Worm (Caenorhabditis elegans) whole organism, L1 larva: ENCODE measurements around the gene hizr-1.

Experiments used
- C04F5.9 ChIP-seq: sonication (generic microtip); optimal IDR thresholded peaks from 2 replicates; lab custom pipeline; 2016; ENCODE audit warnings: missing genetic modification characterization, missing compliant biosample characterization
- C16A3.4 ChIP-seq: fragments of 150-350 bp; optimal IDR thresholded peaks from 2 replicates; lab custom pipeline; 2014; ENCODE audit warnings: missing biosample characterization, missing genetic modification characterization
- F16B12.6 ChIP-seq: fragments of 150-350 bp; optimal IDR thresholded peaks from 2 replicates; lab custom pipeline; 2014; ENCODE audit warnings: missing biosample characterization, missing genetic modification characterization
- blmp-1 ChIP-seq: fragments of 150-350 bp; optimal IDR thresholded peaks from 2 replicates; lab custom pipeline; 2014; ENCODE audit warnings: missing biosample characterization, missing genetic modification characterization
- ceh-82 ChIP-seq, 3 experiments: fragments of 150-350 bp in 1 of 3; sonication (generic microtip) in 2 of 3; optimal IDR thresholded peaks; 2 replicates each; lab custom pipeline; 2014 to 2017; ENCODE audit warnings: missing biosample characterization in 3 of 3, missing genetic modification characterization in 3 of 3
- dpl-1 ChIP-seq, 3 experiments: fragments of 150-350 bp in 2 of 3; sonication (generic microtip) in 1 of 3; optimal IDR thresholded peaks; 2 replicates each; lab custom pipeline; 2014 to 2017; ENCODE audit warnings: missing biosample characterization in 3 of 3, missing genetic modification characterization in 3 of 3, missing genetic modification reagents in 3 of 3
- dsc-1 ChIP-seq: sonication (generic microtip); optimal IDR thresholded peaks from 2 replicates; lab custom pipeline; 2016; ENCODE audit warnings: mild to moderate bottlenecking, missing genetic modification characterization, missing compliant biosample characterization
- efl-1 ChIP-seq, 4 experiments: fragments of 150-350 bp; optimal IDR thresholded peaks in 3 of 4; peaks in 1 of 4; 1 replicate in 1 of 4; 2 replicates in 3 of 4; lab custom pipeline; 2014; ENCODE audit warnings: missing biosample characterization in 2 of 4, missing genetic modification characterization in 2 of 4, missing genetic modification reagents in 2 of 4
- efl-3 ChIP-seq: fragments of 200-800 bp; sonication (Bioruptor generic); optimal IDR thresholded peaks from 2 replicates; lab custom pipeline; 2018; ENCODE audit warnings: mild to moderate bottlenecking, missing genetic modification characterization, missing compliant biosample characterization
- egl-13 ChIP-seq: sonication (generic microtip); optimal IDR thresholded peaks from 2 replicates; lab custom pipeline; 2016; ENCODE audit warnings: missing genotype, missing genetic modification reagents, missing genetic modification characterization, missing compliant biosample characterization
- egl-27 ChIP-seq, 2 experiments: fragments of 150-350 bp in 1 of 2; sonication (generic microtip); optimal IDR thresholded peaks; 3 replicates each; lab custom pipeline; 2017 to 2018; ENCODE audit warnings: missing biosample characterization in 2 of 2, missing genetic modification characterization in 2 of 2, missing genetic modification reagents in 2 of 2
- elt-2 ChIP-seq: sonication (generic microtip); optimal IDR thresholded peaks from 2 replicates; lab custom pipeline; 2016; ENCODE audit warnings: missing genetic modification characterization, mild to moderate bottlenecking, inconsistent platforms, missing compliant biosample characterization, missing genetic modification reagents
- elt-3 ChIP-seq, 6 experiments: fragments of 150-350 bp in 1 of 6; sonication (generic microtip); optimal IDR thresholded peaks; 2 replicates each; lab custom pipeline; 2017 to 2018; ENCODE audit warnings: missing biosample characterization in 6 of 6, missing genetic modification characterization in 6 of 6, inconsistent platforms in 1 of 6
- fkh-4 ChIP-seq: sonication (generic microtip); optimal IDR thresholded peaks from 2 replicates; lab custom pipeline; 2016; ENCODE audit warnings: missing compliant biosample characterization, missing genetic modification characterization, borderline replicate concordance
- fkh-8 ChIP-seq: sonication (generic microtip); optimal IDR thresholded peaks from 2 replicates; lab custom pipeline; 2016; ENCODE audit warnings: mild to moderate bottlenecking, missing genetic modification characterization, missing compliant biosample characterization
- fos-1 ChIP-seq: fragments of 150-350 bp; optimal IDR thresholded peaks from 2 replicates; lab custom pipeline; 2014; ENCODE audit warnings: missing biosample characterization, missing genetic modification characterization
- hlh-4 ChIP-seq: sonication (generic microtip); optimal IDR thresholded peaks from 2 replicates; lab custom pipeline; 2016; ENCODE audit warnings: mild to moderate bottlenecking, missing genetic modification characterization, missing compliant biosample characterization
- isw-1 ChIP-seq: fragments of 200-800 bp; sonication (Bioruptor generic); IDR thresholded peaks from 2 replicates; pipeline ENCODE4 v1.3.6; 2022; ENCODE audit warnings: missing genetic modification characterization, missing compliant biosample characterization
- lin-14 ChIP-seq: fragments of 200-800 bp; sonication (Bioruptor generic); optimal IDR thresholded peaks from 2 replicates; lab custom pipeline; 2018; ENCODE audit warnings: mild to moderate bottlenecking, missing genetic modification characterization, moderate library complexity, missing compliant biosample characterization
- lin-15B ChIP-seq: fragments of 150-350 bp; sonication (generic microtip); optimal IDR thresholded peaks from 3 replicates; lab custom pipeline; 2014; ENCODE audit warnings: missing biosample characterization, missing genetic modification characterization
- lin-35 ChIP-seq, 2 experiments: fragments of 150-350 bp; optimal IDR thresholded peaks; 2 replicates each; lab custom pipeline; 2014; ENCODE audit warnings: missing biosample characterization in 2 of 2, missing genetic modification characterization in 2 of 2, missing genetic modification reagents in 2 of 2
- lsy-2 ChIP-seq, 2 experiments: fragments of 150-350 bp; optimal IDR thresholded peaks; 2 replicates each; lab custom pipeline; 2014; ENCODE audit warnings: missing biosample characterization in 2 of 2, missing genetic modification characterization in 2 of 2
- mdl-1 ChIP-seq, 2 experiments: fragments of 150-350 bp; optimal IDR thresholded peaks; 2 replicates each; lab custom pipeline; 2014 to 2017; ENCODE audit warnings: missing biosample characterization in 2 of 2, missing genetic modification characterization in 2 of 2, inconsistent platforms in 1 of 2
- mep-1 ChIP-seq: fragments of 150-350 bp; optimal IDR thresholded peaks from 2 replicates; lab custom pipeline; 2014; ENCODE audit warnings: missing biosample characterization, missing genetic modification characterization
- nhr-19 ChIP-seq: fragments of 200-800 bp; sonication (Bioruptor generic); conservative IDR thresholded peaks from 2 replicates; pipeline ENCODE4 v1.3.6; 2022; ENCODE audit warnings: missing genetic modification characterization, missing compliant biosample characterization
- nhr-20 ChIP-seq: sonication (generic microtip); optimal IDR thresholded peaks from 2 replicates; lab custom pipeline; 2016; ENCODE audit warnings: mild to moderate bottlenecking, missing genetic modification characterization, missing compliant biosample characterization
- nhr-28 ChIP-seq: fragments of 150-350 bp; optimal IDR thresholded peaks from 2 replicates; lab custom pipeline; 2014; ENCODE audit warnings: missing biosample characterization, missing genetic modification characterization
- nhr-47 ChIP-seq: sonication (generic microtip); optimal IDR thresholded peaks from 2 replicates; lab custom pipeline; 2016; ENCODE audit warnings: mild to moderate bottlenecking, missing genetic modification characterization, moderate library complexity, missing compliant biosample characterization
- nhr-71 ChIP-seq: sonication (generic microtip); optimal IDR thresholded peaks from 2 replicates; lab custom pipeline; 2016; ENCODE audit warnings: mild to moderate bottlenecking, missing genetic modification characterization, moderate library complexity, missing compliant biosample characterization
- nhr-76 ChIP-seq: sonication (generic microtip); optimal IDR thresholded peaks from 2 replicates; lab custom pipeline; 2017; ENCODE audit warnings: missing biosample characterization, missing genetic modification characterization
- nhr-77 ChIP-seq: fragments of 150-350 bp; optimal IDR thresholded peaks from 2 replicates; lab custom pipeline; 2014; ENCODE audit warnings: missing biosample characterization, missing genetic modification characterization
- nhr-84 ChIP-seq: sonication (generic microtip); optimal IDR thresholded peaks from 2 replicates; lab custom pipeline; 2017; ENCODE audit warnings: missing biosample characterization, missing genetic modification characterization
- nhr-85 ChIP-seq: sonication (generic microtip); peaks from one replicate; lab custom pipeline; 2016; ENCODE audit warnings: missing genetic modification characterization, inconsistent platforms, missing compliant biosample characterization
- nhr-90 ChIP-seq: sonication (generic microtip); optimal IDR thresholded peaks from 2 replicates; lab custom pipeline; 2016; ENCODE audit warnings: mild to moderate bottlenecking, missing genetic modification characterization, missing compliant biosample characterization; ENCODE audit not compliant: poor library complexity
- rnt-1 ChIP-seq: sonication (generic microtip); optimal IDR thresholded peaks from 2 replicates; lab custom pipeline; 2016; ENCODE audit warnings: mild to moderate bottlenecking, missing genetic modification characterization, moderate library complexity, missing compliant biosample characterization
- skn-1 ChIP-seq: fragments of 150-350 bp; optimal IDR thresholded peaks from 2 replicates; lab custom pipeline; 2014; ENCODE audit warnings: missing biosample characterization, missing genetic modification characterization
- snpc-4 ChIP-seq: fragments of 150-350 bp; optimal IDR thresholded peaks from 2 replicates; lab custom pipeline; 2014; ENCODE audit warnings: missing biosample characterization, missing genetic modification characterization
- snu-23 ChIP-seq: sonication (generic microtip); optimal IDR thresholded peaks from 2 replicates; lab custom pipeline; 2016; ENCODE audit warnings: missing genetic modification characterization, missing compliant biosample characterization
- sptf-1 ChIP-seq: fragments of 150-350 bp; optimal IDR thresholded peaks from 2 replicates; lab custom pipeline; 2014; ENCODE audit warnings: missing biosample characterization, missing genetic modification characterization
- swsn-7 ChIP-seq: sonication (generic microtip); optimal IDR thresholded peaks from 2 replicates; lab custom pipeline; 2016; ENCODE audit warnings: missing genetic modification characterization, missing compliant biosample characterization
- tlp-1 ChIP-seq: fragments of 150-350 bp; optimal IDR thresholded peaks from 2 replicates; lab custom pipeline; 2014; ENCODE audit warnings: missing biosample characterization, missing genetic modification characterization
- unc-130 ChIP-seq: fragments of 150-350 bp; optimal IDR thresholded peaks from 2 replicates; lab custom pipeline; 2017; ENCODE audit warnings: missing biosample characterization, missing genetic modification characterization, inconsistent platforms
- unc-86 ChIP-seq: sonication (generic microtip); optimal IDR thresholded peaks from 2 replicates; lab custom pipeline; 2016; ENCODE audit warnings: missing genetic modification characterization, missing compliant biosample characterization
- unc-98 ChIP-seq: fragments of 200-800 bp; sonication (Bioruptor generic); IDR thresholded peaks from 2 replicates; pipeline ENCODE4 v1.3.6; 2022; ENCODE audit warnings: missing genetic modification characterization, missing compliant biosample characterization
- vab-15 ChIP-seq: sonication (generic microtip); optimal IDR thresholded peaks from 2 replicates; lab custom pipeline; 2017; ENCODE audit warnings: missing genotype, mild to moderate bottlenecking, missing genetic modification characterization, missing compliant biosample characterization
- xbp-1 ChIP-seq: sonication (generic microtip); optimal IDR thresholded peaks from 2 replicates; lab custom pipeline; 2016; ENCODE audit warnings: missing genetic modification characterization, missing compliant biosample characterization
- zip-4 ChIP-seq: fragments of 200-800 bp; sonication (Bioruptor generic); optimal IDR thresholded peaks from 2 replicates; lab custom pipeline; 2018; ENCODE audit warnings: mild to moderate bottlenecking, missing genetic modification characterization, moderate library complexity, missing compliant biosample characterization
- ztf-4 ChIP-seq: fragments of 150-350 bp; optimal IDR thresholded peaks from 2 replicates; lab custom pipeline; 2014; ENCODE audit warnings: missing biosample characterization, missing genetic modification characterization

hizr-1 gene

DNA sequence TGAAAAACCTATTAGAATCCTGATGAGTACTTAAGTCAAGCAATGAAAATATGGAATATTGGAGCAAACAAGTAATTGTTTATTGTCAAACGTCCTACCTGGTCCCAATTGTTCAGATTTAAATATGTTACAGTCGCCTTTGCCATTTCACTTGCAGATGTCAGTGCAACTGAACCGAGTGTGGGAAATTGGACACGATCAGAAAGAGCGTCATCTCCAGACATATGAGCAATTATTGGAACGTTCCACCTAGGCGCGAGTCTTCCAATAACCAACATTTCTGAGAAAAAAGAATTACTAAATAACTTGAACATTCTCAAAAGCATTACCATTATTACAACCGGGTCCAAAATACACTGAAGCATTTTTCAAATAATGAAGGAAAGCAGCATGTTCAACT, 19.0 kb downstream of the hizr-1 start:
- TF ChIP-seq fkh-8 (tag; lab: Kevin White, UChicago) (no peak), lin-15B (no peak), vab-15 (tag; lab: Kevin White, UChicago) (no peak), hlh-4 (tag; lab: Kevin White, UChicago) (no peak), egl-13 (tag; lab: Kevin White, UChicago) (no peak), skn-1 (tag; lab: Kevin White, UChicago) (no peak), nhr-76 (tag; lab: Kevin White, UChicago) (no peak), fos-1 (tag; lab: Kevin White, UChicago) (no peak), mep-1 (tag; lab: Kevin White, UChicago) (no peak), isw-1 (GFP tag; lab: Robert Waterston, UW) (no peak), elt-2 (tag; lab: Kevin White, UChicago) (no peak), nhr-84 (no peak)

ce11 chrX:11337783-11338182, 19.7 kb downstream of the hizr-1 start, which contains the start of gene gcy-9:
TSS of gene gcy-9 (minus strand) at chrX:11337883.
- TF ChIP-seq snpc-4 (tag; lab: Kevin White, UChicago) (no peak), unc-98 (GFP tag; lab: Robert Waterston, UW) (no peak), sptf-1 (tag; lab: Kevin White, UChicago) (no peak), elt-2 (tag; lab: Kevin White, UChicago) (no peak), unc-86 (tag; lab: Kevin White, UChicago) (no peak), egl-27 (tag; optimal IDR thresholded peaks at IDR 0.05; lab: Kevin White, UChicago) (no peak)
- TF ChIP-seq, all 84 proteins: peak for 0

DNA sequence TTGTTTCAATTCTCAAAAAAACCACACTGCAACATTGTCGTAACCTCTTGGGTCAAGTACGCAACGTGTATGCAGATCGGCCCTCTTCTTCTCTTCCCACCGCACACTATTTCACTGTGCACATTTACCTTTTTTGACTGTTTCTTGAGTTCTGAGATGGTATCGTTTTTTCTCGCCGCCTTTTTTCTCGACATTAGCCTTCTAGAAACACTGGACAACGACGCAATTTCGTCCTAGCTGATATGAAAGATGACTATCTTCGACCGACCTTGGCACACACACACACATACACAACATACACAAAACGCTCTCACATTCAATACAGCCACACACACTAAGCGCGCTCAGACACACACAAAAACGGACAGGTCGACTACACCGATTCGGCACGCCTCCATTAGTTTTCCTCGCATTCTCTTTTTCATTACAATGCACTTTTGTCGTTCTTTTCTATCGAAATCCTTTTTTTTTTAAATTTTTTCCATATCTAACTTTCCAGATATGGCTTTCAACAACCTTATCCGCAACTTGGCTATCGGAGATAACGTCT, 21.4 kb downstream of the hizr-1 start, which contains the start of gene aco-1:
Gene aco-1 (plus strand): TSS at position 500 of the 550 bp plus-strand sequence.
- peak; percentile 35 for TF ChIP-seq efl-3
- TF ChIP-seq snu-23 (GFP tag; lab: Kevin White, UChicago), result peak; percentile 69
- TF ChIP-seq nhr-47 (tag; lab: Kevin White, UChicago), result peak; percentile 49
- peak in 1 of 3 experiments; percentile 24 for TF ChIP-seq ceh-82 (tag; optimal IDR thresholded peaks at IDR 0.05; lab: Kevin White, UChicago)
- peak; percentile 73 for TF ChIP-seq nhr-90 (tag; lab: Kevin White, UChicago)
- peak; percentile 24 for TF ChIP-seq xbp-1 (tag; lab: Kevin White, UChicago)
- peak in 2 of 6 experiments; percentile 34 to 40 for TF ChIP-seq elt-3 (tag; optimal IDR thresholded peaks at IDR 0.05; lab: Kevin White, UChicago)
- peak; percentile 24 to 70 for TF ChIP-seq lin-35 (GFP tag; optimal IDR thresholded peaks at IDR 0.05; lab: Kevin White, UChicago)
- peak; percentile 44 for TF ChIP-seq blmp-1 (tag; lab: Kevin White, UChicago)
- TF ChIP-seq nhr-19 (GFP tag; lab: Robert Waterston, UW), result 0 out of 2 replicates have a peak, but pooled peaks have one; percentile 33
- no peak for TF ChIP-seq nhr-28 (tag; lab: Kevin White, UChicago)
- no peak for TF ChIP-seq ztf-4 (tag; lab: Kevin White, UChicago)
- TF ChIP-seq unc-130 (tag; lab: Kevin White, UChicago), result peak; percentile 47
- TF ChIP-seq F16B12.6 (tag; lab: Kevin White, UChicago), result peak; percentile 80
- no peak for TF ChIP-seq tlp-1 (tag; lab: Kevin White, UChicago)
- TF ChIP-seq fkh-4 (tag; lab: Kevin White, UChicago), result no peak
- TF ChIP-seq dpl-1 (GFP tag; optimal IDR thresholded peaks at IDR 0.05; lab: Kevin White, UChicago), result peak in 2 of 3 experiments; percentile 28 to 30
- TF ChIP-seq mdl-1 (tag; optimal IDR thresholded peaks at IDR 0.05; lab: Kevin White, UChicago), result peak in 1 of 2 experiments; percentile 9
- TF ChIP-seq elt-2 (tag; lab: Kevin White, UChicago), result peak; percentile 69
- TF ChIP-seq dsc-1 (tag; lab: Kevin White, UChicago), result no peak
- no peak for TF ChIP-seq zip-4
- TF ChIP-seq nhr-20 (tag; lab: Kevin White, UChicago), result peak; percentile 65
- TF ChIP-seq lin-14 (GFP tag; lab: Kevin White, UChicago), result peak; percentile 78
- TF ChIP-seq lsy-2 (tag; optimal IDR thresholded peaks at IDR 0.05; lab: Kevin White, UChicago), result peak in 1 of 2 experiments; percentile 54
- peak; percentile 27 to 31 for TF ChIP-seq efl-1 (optimal IDR thresholded peaks at IDR 0.05; lab: Kevin White, UChicago)
- no peak for TF ChIP-seq efl-1 (GFP tag; optimal IDR thresholded peaks at IDR 0.05 in 1 of 2; lab: Kevin White, UChicago)
- TF ChIP-seq swsn-7 (tag; lab: Kevin White, UChicago), result peak; percentile 34
- TF ChIP-seq C04F5.9 (tag; lab: Kevin White, UChicago), result no peak
- peak; percentile 9 for TF ChIP-seq nhr-77 (tag; lab: Kevin White, UChicago)
- peak; percentile 61 for TF ChIP-seq nhr-71 (tag; lab: Kevin White, UChicago)
- peak; percentile 50 for TF ChIP-seq mep-1 (tag; lab: Kevin White, UChicago)
- TF ChIP-seq C16A3.4, result peak; percentile 32
- peak; percentile 60 for TF ChIP-seq rnt-1 (tag; lab: Kevin White, UChicago)
- peak; percentile 93 for TF ChIP-seq nhr-85 (tag; lab: Kevin White, UChicago)
- TF ChIP-seq, all 84 proteins: peak for 26
